Worm (Caenorhabditis elegans) whole organism, mixed stage, embryonic: ENCODE measurements around the gene ttll-5.

ENCODE experiments used
- M03D4.4 ChIP-seq: sonication (generic microtip); optimal IDR thresholded peaks from 2 replicates; lab custom pipeline; 2017; ENCODE audit warnings: mild to moderate bottlenecking, missing genetic modification characterization, missing compliant biosample characterization
- bed-3 ChIP-seq: fragments of 200-800 bp; sonication (Bioruptor generic); optimal IDR thresholded peaks from 3 replicates; lab custom pipeline; 2018; ENCODE audit warnings: mild to moderate bottlenecking, missing genetic modification characterization, moderate library complexity, missing compliant biosample characterization
- blmp-1 ChIP-seq: fragments of 150-350 bp; optimal IDR thresholded peaks from 2 replicates; lab custom pipeline; 2014; ENCODE audit warnings: missing biosample characterization, missing genetic modification characterization
- ceh-39 ChIP-seq: fragments of 150-350 bp; optimal IDR thresholded peaks from 2 replicates; lab custom pipeline; 2014; ENCODE audit warnings: missing biosample characterization, missing genetic modification characterization
- ceh-43 ChIP-seq: fragments of 200-800 bp; sonication (Bioruptor generic); optimal IDR thresholded peaks from 2 replicates; lab custom pipeline; 2018; ENCODE audit warnings: mild to moderate bottlenecking, missing genetic modification characterization, moderate library complexity, missing compliant biosample characterization
- ceh-83 ChIP-seq: fragments of 200-800 bp; sonication (Bioruptor generic); optimal IDR thresholded peaks from 2 replicates; lab custom pipeline; 2018; ENCODE audit warnings: mild to moderate bottlenecking, missing genetic modification characterization, missing compliant biosample characterization
- ces-1 ChIP-seq: fragments of 150-350 bp; optimal IDR thresholded peaks from 2 replicates; lab custom pipeline; 2014; ENCODE audit warnings: missing biosample characterization, missing genetic modification reagents, missing genetic modification characterization
- cnd-1 ChIP-seq: fragments of 200-800 bp; sonication (Bioruptor generic); optimal IDR thresholded peaks from 2 replicates; lab custom pipeline; 2018; ENCODE audit warnings: mild to moderate bottlenecking, missing genetic modification characterization, missing compliant biosample characterization
- drap-1 ChIP-seq: fragments of 200-800 bp; sonication (Bioruptor generic); optimal IDR thresholded peaks from 3 replicates; lab custom pipeline; 2018; ENCODE audit warnings: mild to moderate bottlenecking, missing genetic modification characterization, missing compliant biosample characterization
- elt-1 ChIP-seq: sonication (generic microtip); optimal IDR thresholded peaks from 2 replicates; lab custom pipeline; 2017; ENCODE audit warnings: missing genetic modification characterization, mild to moderate bottlenecking, missing compliant biosample characterization, antibody characterized with exemption, moderate library complexity, borderline replicate concordance; ENCODE audit not compliant: insufficient read depth
- elt-3 ChIP-seq: fragments of 150-350 bp; optimal IDR thresholded peaks from 2 replicates; lab custom pipeline; 2014; ENCODE audit warnings: missing biosample characterization, missing genetic modification characterization
- flh-1 ChIP-seq: fragments of 200-800 bp; sonication (Bioruptor generic); optimal IDR thresholded peaks from 2 replicates; lab custom pipeline; 2018; ENCODE audit warnings: mild to moderate bottlenecking, missing genetic modification characterization, moderate library complexity, missing compliant biosample characterization
- ham-2 ChIP-seq: fragments of 200-800 bp; sonication (Bioruptor generic); optimal IDR thresholded peaks from 2 replicates; lab custom pipeline; 2018; ENCODE audit warnings: mild to moderate bottlenecking, missing genetic modification characterization, missing compliant biosample characterization
- hlh-1 ChIP-seq: fragments of 150-350 bp; optimal IDR thresholded peaks from 2 replicates; lab custom pipeline; 2014; ENCODE audit warnings: missing biosample characterization, missing genetic modification reagents, missing genetic modification characterization
- lin-13 ChIP-seq: fragments of 150-350 bp; optimal IDR thresholded peaks from 2 replicates; lab custom pipeline; 2014; ENCODE audit warnings: missing biosample characterization, missing genetic modification characterization
- lsy-2 ChIP-seq: fragments of 150-350 bp; optimal IDR thresholded peaks from 2 replicates; lab custom pipeline; 2014; ENCODE audit warnings: missing biosample characterization, missing genetic modification characterization
- mab-5 ChIP-seq: fragments of 150-350 bp; optimal IDR thresholded peaks from 2 replicates; lab custom pipeline; 2014; ENCODE audit warnings: missing biosample characterization, missing genetic modification characterization
- mep-1 ChIP-seq: fragments of 150-350 bp; optimal IDR thresholded peaks from 2 replicates; lab custom pipeline; 2017; ENCODE audit warnings: missing biosample characterization, missing genetic modification reagents, missing genetic modification characterization, inconsistent platforms
- nhr-2 ChIP-seq: fragments of 150-350 bp; optimal IDR thresholded peaks from 2 replicates; lab custom pipeline; 2014; ENCODE audit warnings: missing biosample characterization, missing genetic modification characterization
- nhr-237 ChIP-seq: fragments of 150-350 bp; optimal IDR thresholded peaks from 2 replicates; lab custom pipeline; 2014; ENCODE audit warnings: missing biosample characterization, missing genetic modification characterization
- nhr-28 ChIP-seq: fragments of 150-350 bp; optimal IDR thresholded peaks from 2 replicates; lab custom pipeline; 2014; ENCODE audit warnings: missing biosample characterization, missing genetic modification characterization
- nhr-76 ChIP-seq: sonication (generic microtip); optimal IDR thresholded peaks from 2 replicates; lab custom pipeline; 2017; ENCODE audit warnings: missing biosample characterization, missing genetic modification characterization
- pha-4 ChIP-seq: fragments of 150-350 bp; optimal IDR thresholded peaks from 2 replicates; lab custom pipeline; 2018; ENCODE audit warnings: missing biosample characterization, missing genetic modification reagents, missing genetic modification characterization
- sem-2 ChIP-seq: fragments of 200-800 bp; sonication (Bioruptor generic); optimal IDR thresholded peaks from 2 replicates; lab custom pipeline; 2018; ENCODE audit warnings: mild to moderate bottlenecking, missing genetic modification characterization, missing compliant biosample characterization
- snpc-4 ChIP-seq: fragments of 150-350 bp; optimal IDR thresholded peaks from 2 replicates; lab custom pipeline; 2014; ENCODE audit warnings: missing biosample characterization, missing genetic modification characterization
- sptf-1 ChIP-seq: sonication (generic microtip); optimal IDR thresholded peaks from 2 replicates; lab custom pipeline; 2017; ENCODE audit warnings: mild to moderate bottlenecking, missing genetic modification characterization, moderate library complexity, missing compliant biosample characterization
- tbx-8 ChIP-seq: fragments of 200-800 bp; sonication (Bioruptor generic); optimal IDR thresholded peaks from 2 replicates; lab custom pipeline; 2018; ENCODE audit warnings: mild to moderate bottlenecking, missing genetic modification characterization, moderate library complexity, missing compliant biosample characterization
- unc-120 ChIP-seq: sonication (generic microtip); optimal IDR thresholded peaks from 2 replicates; lab custom pipeline; 2017; ENCODE audit warnings: missing genetic modification characterization, missing compliant biosample characterization; ENCODE audit not compliant: poor library complexity, severe bottlenecking
- ztf-11 ChIP-seq: fragments of 150-350 bp; optimal IDR thresholded peaks from 2 replicates; lab custom pipeline; 2014; ENCODE audit warnings: missing biosample characterization, missing genetic modification characterization

Gene ttll-5

DNA sequence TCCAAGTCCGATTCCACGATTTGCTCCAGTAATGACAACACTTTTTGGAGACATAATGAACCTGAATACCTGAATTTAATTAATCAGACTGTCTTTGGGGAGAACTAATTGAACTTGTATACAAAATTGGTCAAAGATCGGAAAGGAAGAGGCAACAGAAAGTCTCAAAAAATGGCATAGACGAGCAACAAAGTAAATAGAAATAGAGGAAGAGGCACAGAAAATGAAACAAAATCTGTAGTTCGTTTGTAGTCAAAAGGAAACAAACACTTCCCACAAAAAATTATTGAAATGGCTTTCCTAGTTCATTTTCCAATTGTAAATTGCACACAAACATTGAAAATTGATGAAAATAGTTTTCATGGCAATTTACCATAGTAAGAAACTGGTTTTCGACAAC lies 5.8 kb downstream of the ttll-5 start, which contains the start of gene C55A6.6:
C55A6.6 (minus strand) TSS at position 61 of the 400 bp plus-strand sequence.
- TF ChIP-seq pha-4 (tag; lab: Kevin White, UChicago), result no peak
- TF ChIP-seq, all 35 proteins: peak for 0

DNA sequence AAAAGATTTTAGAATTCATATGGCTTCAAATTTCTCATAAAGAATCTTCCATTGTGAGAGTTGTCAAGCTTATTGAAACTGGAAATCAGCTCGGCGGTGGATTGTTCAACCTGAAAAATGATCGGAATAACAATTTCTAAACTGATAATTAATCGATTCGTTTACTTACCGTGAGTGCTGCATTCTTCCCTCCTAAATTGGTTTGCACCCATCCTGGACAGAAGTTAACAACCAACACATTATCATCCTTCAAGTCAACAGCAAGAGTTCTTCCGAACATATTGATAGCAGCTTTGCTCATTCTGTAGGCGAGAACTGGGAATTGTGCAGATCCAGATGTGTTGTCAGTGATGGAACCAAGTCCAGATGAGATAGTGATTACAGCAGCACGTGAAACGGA lies 6.3 kb downstream of the ttll-5 start:
- TF ChIP-seq flh-1 (GFP tag; lab: Kevin White, UChicago), result no peak
- no peak for TF ChIP-seq nhr-76 (tag; lab: Kevin White, UChicago)
- TF ChIP-seq mep-1 (tag; lab: Kevin White, UChicago), result no peak
- no peak for TF ChIP-seq elt-1 (tag; lab: Kevin White, UChicago)
- no peak for TF ChIP-seq ceh-39 (tag; lab: Kevin White, UChicago)
- no peak for TF ChIP-seq ztf-11 (tag; lab: Kevin White, UChicago)
- TF ChIP-seq tbx-8, result no peak
- TF ChIP-seq sptf-1 (tag; lab: Kevin White, UChicago), result no peak
- no peak for TF ChIP-seq ceh-43 (GFP tag; lab: Kevin White, UChicago)
- no peak for TF ChIP-seq snpc-4
- TF ChIP-seq nhr-2 (tag; lab: Kevin White, UChicago), result no peak
- no peak for TF ChIP-seq ces-1 (GFP tag; lab: Kevin White, UChicago)
- no peak for TF ChIP-seq ham-2 (GFP tag; lab: Kevin White, UChicago)
- TF ChIP-seq lsy-2 (tag; lab: Kevin White, UChicago), result no peak
- TF ChIP-seq bed-3 (GFP tag; lab: Kevin White, UChicago), result no peak
- TF ChIP-seq nhr-28 (tag; lab: Kevin White, UChicago), result no peak
- TF ChIP-seq drap-1 (GFP tag; lab: Kevin White, UChicago), result no peak
- TF ChIP-seq blmp-1 (tag; lab: Kevin White, UChicago), result no peak

DNA sequence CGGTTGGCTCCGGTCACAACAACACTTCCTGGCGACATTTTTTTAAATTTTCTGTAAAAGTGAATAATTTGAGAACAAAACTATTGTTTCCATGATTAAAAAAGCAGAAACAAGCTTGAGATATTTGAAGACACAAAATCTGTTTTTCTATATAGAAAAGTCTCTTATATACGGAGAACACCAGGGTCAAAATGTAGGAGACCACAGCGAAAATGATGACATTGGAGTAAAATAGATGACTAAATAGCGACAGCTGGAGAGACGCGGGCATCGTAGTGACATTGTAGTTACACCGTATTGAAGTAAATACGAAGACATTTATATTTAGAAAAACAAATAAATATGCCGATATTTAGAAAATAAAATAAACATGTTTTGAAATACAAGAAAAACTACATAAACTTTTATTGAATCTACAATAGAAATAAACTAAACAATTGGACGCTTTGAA lies 7.3 kb downstream of the ttll-5 start, which contains the start of gene sdz-8:
sdz-8 (minus strand) TSS at position 51 of the 451 bp plus-strand sequence.
- TF ChIP-seq unc-120 (tag; lab: Kevin White, UChicago), result no peak
- no peak for TF ChIP-seq drap-1 (GFP tag; lab: Kevin White, UChicago)
- no peak for TF ChIP-seq elt-3

ce11 chrV:11517789-11518188 lies 8.9 kb downstream of the ttll-5 start, which contains the start of gene C55A6.4:
Gene C55A6.4, minus strand, starts transcription at chrV:11517889.
- TF ChIP-seq mab-5 (tag; lab: Kevin White, UChicago) (no peak), nhr-76 (tag; lab: Kevin White, UChicago) (no peak), bed-3 (GFP tag; lab: Kevin White, UChicago) (no peak), ceh-39 (tag; lab: Kevin White, UChicago) (no peak), sem-2 (no peak), pha-4 (tag; lab: Kevin White, UChicago) (no peak), snpc-4 (no peak), ces-1 (GFP tag; lab: Kevin White, UChicago) (no peak), ham-2 (GFP tag; lab: Kevin White, UChicago) (no peak), lsy-2 (tag; lab: Kevin White, UChicago) (no peak), ceh-43 (GFP tag; lab: Kevin White, UChicago) (no peak)

DNA sequence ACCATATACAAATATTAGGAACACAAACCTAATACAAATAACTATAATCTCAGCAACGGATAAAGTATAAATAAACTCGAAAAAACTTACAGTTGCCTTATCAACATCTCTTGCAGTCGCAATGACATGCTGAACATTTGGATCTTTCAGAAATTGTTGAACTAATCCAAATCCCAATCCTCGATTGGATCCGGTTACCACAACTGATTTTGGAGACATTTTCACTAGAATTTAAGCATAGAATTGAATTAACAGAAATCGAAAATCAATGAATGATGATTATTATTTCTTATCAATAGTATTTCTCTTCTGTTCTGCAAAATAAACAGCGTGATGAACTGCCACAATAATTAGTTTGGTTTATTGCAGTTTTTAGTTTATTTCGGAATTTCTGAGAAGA lies 11.4 kb downstream of the ttll-5 start, which contains the start of the genes C55A6.11 and C55A6.7:
C55A6.11 (plus strand) TSS at position 301 of the 400 bp plus-strand sequence.
C55A6.7 (minus strand) TSS at position 316 of the 400 bp plus-strand sequence.
- TF ChIP-seq nhr-237 (tag; lab: Kevin White, UChicago) (no peak), mab-5 (tag; lab: Kevin White, UChicago) (no peak)

- TF ChIP-seq ceh-83 (GFP tag; lab: Kevin White, UChicago), result peak; percentile 19
- TF ChIP-seq nhr-237 (tag; lab: Kevin White, UChicago), result peak; percentile 74
- no peak for TF ChIP-seq nhr-28 (tag; lab: Kevin White, UChicago)
- TF ChIP-seq flh-1 (GFP tag; lab: Kevin White, UChicago), result no peak
- peak; percentile 49 for TF ChIP-seq drap-1 (GFP tag; lab: Kevin White, UChicago)
- TF ChIP-seq lsy-2 (tag; lab: Kevin White, UChicago), result peak; percentile 75
- peak; percentile 87 for TF ChIP-seq lin-13 (tag; lab: Kevin White, UChicago)
- peak; percentile 20 for TF ChIP-seq ceh-39 (tag; lab: Kevin White, UChicago)
- peak; percentile 80 for TF ChIP-seq mep-1 (tag; lab: Kevin White, UChicago)
- TF ChIP-seq hlh-1 (tag; lab: Kevin White, UChicago), result peak; percentile 57
- peak; percentile 28 for TF ChIP-seq unc-120 (tag; lab: Kevin White, UChicago)
- peak; percentile 43 for TF ChIP-seq tbx-8
- peak; percentile 32 for TF ChIP-seq sem-2
- TF ChIP-seq ces-1 (GFP tag; lab: Kevin White, UChicago), result no peak
- TF ChIP-seq pha-4 (tag; lab: Kevin White, UChicago), result peak; percentile 70
- peak; percentile 47 for TF ChIP-seq cnd-1
- TF ChIP-seq bed-3 (GFP tag; lab: Kevin White, UChicago), result no peak
- TF ChIP-seq ceh-43 (GFP tag; lab: Kevin White, UChicago), result peak; percentile 44
- TF ChIP-seq M03D4.4 (tag; lab: Kevin White, UChicago), result peak; percentile 76
Observed at ce11 chrV:11521448-11521847, 12.6 kb downstream of the ttll-5 start, which contains the start of gene pafo-1. Gene pafo-1, plus strand, starts transcription at chrV:11521703.
